Fruit fly (Drosophila melanogaster) whole organism, embryonic: ENCODE measurements around the gene CG14034.

Experiments used
- ATbp ChIP-seq: fragments of 200-800 bp; sonication (Bioruptor generic); optimal IDR thresholded peaks from 2 replicates; lab custom pipeline; 2017; ENCODE audit warnings: missing biosample characterization, mild to moderate bottlenecking, missing genetic modification characterization, missing genetic modification reagents
- Atf3 ChIP-seq: fragments of 200-800 bp; sonication (Bioruptor generic); optimal IDR thresholded peaks from 3 replicates; lab custom pipeline; 2016; ENCODE audit warnings: missing biosample characterization, missing genetic modification characterization
- B-H2 ChIP-seq: fragments of 200-800 bp; sonication (Bioruptor generic); optimal IDR thresholded peaks from 2 replicates; lab custom pipeline; 2018; ENCODE audit warnings: missing biosample characterization, mild to moderate bottlenecking, missing genetic modification characterization
- CG10274 ChIP-seq: fragments of 200-800 bp; sonication (Bioruptor generic); optimal IDR thresholded peaks from 3 replicates; lab custom pipeline; 2017; ENCODE audit warnings: missing biosample characterization, mild to moderate bottlenecking, missing genetic modification characterization
- CG14050 ChIP-seq: fragments of 200-800 bp; sonication (Bioruptor generic); IDR thresholded peaks from 3 replicates; pipeline ENCODE4 v1.3.6; 2022; ENCODE audit warnings: missing biosample characterization, missing genetic modification characterization
- CG14710 ChIP-seq: fragments of 200-800 bp; sonication (Bioruptor generic); optimal IDR thresholded peaks from 3 replicates; lab custom pipeline; 2019; ENCODE audit warnings: missing biosample characterization, mild to moderate bottlenecking, missing genetic modification characterization, moderate library complexity
- CG1647 ChIP-seq: fragments of 200-800 bp; sonication (Bioruptor generic); optimal IDR thresholded peaks from 3 replicates; lab custom pipeline; 2016; ENCODE audit warnings: missing biosample characterization, missing genetic modification characterization
- CG2712 ChIP-seq: fragments of 200-800 bp; optimal IDR thresholded peaks from 3 replicates; lab custom pipeline; 2019; ENCODE audit warnings: missing biosample characterization, mild to moderate bottlenecking, missing genetic modification characterization, moderate library complexity
- CG30431 ChIP-seq: fragments of 200-800 bp; sonication (Bioruptor generic); optimal IDR thresholded peaks from 2 replicates; lab custom pipeline; 2017; ENCODE audit warnings: missing biosample characterization, missing genetic modification characterization
- CG3065 ChIP-seq: fragments of 200-800 bp; sonication (Bioruptor generic); optimal IDR thresholded peaks from 2 replicates; lab custom pipeline; 2016; ENCODE audit warnings: missing biosample characterization, missing genetic modification characterization
- CG3163 ChIP-seq: fragments of 200-800 bp; sonication (Bioruptor generic); optimal IDR thresholded peaks from 3 replicates; lab custom pipeline; 2016; ENCODE audit warnings: missing biosample characterization, missing genetic modification characterization
- CG3407 ChIP-seq: fragments of 200-800 bp; sonication (Bioruptor generic); optimal IDR thresholded peaks from 2 replicates; lab custom pipeline; 2018; ENCODE audit warnings: missing biosample characterization, mild to moderate bottlenecking, missing genetic modification characterization
- CG5180 ChIP-seq: fragments of 200-800 bp; sonication (Bioruptor generic); optimal IDR thresholded peaks from 3 replicates; lab custom pipeline; 2017; ENCODE audit warnings: missing biosample characterization, missing genetic modification characterization, mild to moderate bottlenecking, moderate library complexity, missing genetic modification reagents
- CG5245 ChIP-seq: fragments of 200-800 bp; sonication (Bioruptor generic); optimal IDR thresholded peaks from 3 replicates; lab custom pipeline; 2016; ENCODE audit warnings: missing biosample characterization, missing genetic modification characterization
- CG6689 ChIP-seq: fragments of 200-800 bp; sonication (Bioruptor generic); IDR thresholded peaks from 2 replicates; pipeline ENCODE4 v1.3.6; 2022; ENCODE audit warnings: missing biosample characterization, missing genetic modification characterization
- CG6813 ChIP-seq: fragments of 200-800 bp; sonication (Bioruptor generic); optimal IDR thresholded peaks from 2 replicates; lab custom pipeline; 2017; ENCODE audit warnings: missing biosample characterization, missing genetic modification characterization, mild to moderate bottlenecking, moderate library complexity, missing genetic modification reagents
- CG8290 ChIP-seq, 3 experiments: fragments of 200-800 bp; sonication (Bioruptor generic); optimal IDR thresholded peaks; 2 replicates each; lab custom pipeline; 2016 to 2019; ENCODE audit warnings: missing biosample characterization in 3 of 3, missing genetic modification characterization in 3 of 3, mild to moderate bottlenecking in 2 of 3, moderate library complexity in 1 of 3
- CG8388 ChIP-seq: fragments of 200-800 bp; sonication (Bioruptor generic); optimal IDR thresholded peaks from 2 replicates; lab custom pipeline; 2019; ENCODE audit warnings: missing biosample characterization, mild to moderate bottlenecking, missing genetic modification characterization, moderate library complexity
- CG9437 ChIP-seq: fragments of 200-800 bp; sonication (Bioruptor generic); optimal IDR thresholded peaks from 2 replicates; lab custom pipeline; 2018; ENCODE audit warnings: missing biosample characterization, mild to moderate bottlenecking, missing genetic modification characterization
- Camta ChIP-seq: fragments of 200-800 bp; sonication (Bioruptor generic); optimal IDR thresholded peaks from 2 replicates; lab custom pipeline; 2016; ENCODE audit warnings: missing biosample characterization, missing genetic modification characterization
- CrebB ChIP-seq: fragments of 200-800 bp; sonication (Bioruptor generic); optimal IDR thresholded peaks from 3 replicates; lab custom pipeline; 2018; ENCODE audit warnings: missing biosample characterization, mild to moderate bottlenecking, missing genetic modification characterization
- Dbx ChIP-seq: fragments of 200-800 bp; sonication (Bioruptor generic); IDR thresholded peaks from 3 replicates; pipeline ENCODE4 v1.3.6; 2022; ENCODE audit warnings: missing biosample characterization, missing genetic modification characterization
- Dip2 ChIP-seq: fragments of 200-800 bp; sonication (Bioruptor generic); IDR thresholded peaks from 2 replicates; pipeline ENCODE4 v1.3.6; 2022; ENCODE audit warnings: missing biosample characterization, missing genetic modification characterization
- Eip74EF ChIP-seq, 2 experiments: fragments of 200-800 bp in 1 of 2; fragments of >200 bp in 1 of 2; sonication (Bioruptor generic) in 1 of 2; optimal IDR thresholded peaks; 2 replicates each; lab custom pipeline; 2017 to 2019; ENCODE audit warnings: missing biosample characterization in 2 of 2, missing genetic modification characterization in 2 of 2, mild to moderate bottlenecking in 1 of 2, moderate library complexity in 1 of 2
- Fer1 ChIP-seq: fragments of 200-800 bp; sonication (Bioruptor generic); optimal IDR thresholded peaks from 2 replicates; lab custom pipeline; 2017; ENCODE audit warnings: missing biosample characterization, mild to moderate bottlenecking, missing genetic modification characterization
- H15 ChIP-seq: fragments of 200-800 bp; sonication (Bioruptor generic); IDR thresholded peaks from 3 replicates; pipeline ENCODE4 v1.3.6; 2022; ENCODE audit warnings: missing biosample characterization, missing genetic modification characterization
- Med ChIP-seq: fragments of 200-800 bp; sonication (Bioruptor generic); peaks from one replicate; lab custom pipeline; 2016; ENCODE audit warnings: missing biosample characterization, missing genetic modification characterization, mild to moderate bottlenecking, inconsistent platforms, moderate library complexity
- NC2β ChIP-seq: fragments of 200-800 bp; sonication (Bioruptor generic); optimal IDR thresholded peaks from 2 replicates; lab custom pipeline; 2016; ENCODE audit warnings: missing biosample characterization, missing genetic modification characterization
- Optix ChIP-seq: fragments of 200-800 bp; sonication (Bioruptor generic); IDR thresholded peaks from 3 replicates; pipeline ENCODE4 v1.3.6; 2022; ENCODE audit warnings: missing biosample characterization, missing genetic modification characterization
- Poxn ChIP-seq: fragments of 200-800 bp; sonication (Bioruptor generic); IDR thresholded peaks from 2 replicates; pipeline ENCODE4 v1.3.6; 2022; ENCODE audit warnings: missing biosample characterization, missing genetic modification characterization
- Taf1 ChIP-seq: fragments of 200-800 bp; sonication (Bioruptor generic); IDR thresholded peaks from 2 replicates; pipeline ENCODE4 v1.3.6; 2022; ENCODE audit warnings: missing biosample characterization, missing genetic modification characterization
- bbx ChIP-seq: fragments of 200-800 bp; sonication (Bioruptor generic); IDR thresholded peaks from 2 replicates; pipeline ENCODE4 v1.3.6; 2022; ENCODE audit warnings: missing biosample characterization, missing genetic modification characterization; ENCODE audit not compliant: partially characterized antibody
- bcd ChIP-seq: fragments of 200-800 bp; sonication (Bioruptor generic); optimal IDR thresholded peaks from 2 replicates; lab custom pipeline; 2017; ENCODE audit warnings: missing biosample characterization, mild to moderate bottlenecking, missing genetic modification characterization
- cato ChIP-seq: fragments of 200-800 bp; sonication (Bioruptor generic); optimal IDR thresholded peaks from 2 replicates; lab custom pipeline; 2016; ENCODE audit warnings: missing biosample characterization, missing genetic modification characterization, borderline replicate concordance
- cwo ChIP-seq: fragments of 200-800 bp; sonication (Bioruptor generic); optimal IDR thresholded peaks from 3 replicates; lab custom pipeline; 2017; ENCODE audit warnings: missing biosample characterization, missing genetic modification characterization, mild to moderate bottlenecking, moderate library complexity, missing genetic modification reagents
- dati ChIP-seq: fragments of 200-800 bp; sonication (Bioruptor generic); IDR thresholded peaks from 2 replicates; pipeline ENCODE4 v1.3.6; 2022; ENCODE audit warnings: missing biosample characterization, missing genetic modification characterization
- dmrt99B ChIP-seq: fragments of 200-800 bp; sonication (Bioruptor generic); optimal IDR thresholded peaks from 2 replicates; lab custom pipeline; 2018; ENCODE audit warnings: missing biosample characterization, mild to moderate bottlenecking, missing genetic modification characterization, moderate library complexity
- ems ChIP-seq: fragments of 200-800 bp; sonication (Bioruptor generic); optimal IDR thresholded peaks from 3 replicates; lab custom pipeline; 2016; ENCODE audit warnings: missing biosample characterization, missing genetic modification characterization
- fd96Cb ChIP-seq: fragments of 200-800 bp; sonication (Bioruptor generic); optimal IDR thresholded peaks from 2 replicates; lab custom pipeline; 2018; ENCODE audit warnings: missing biosample characterization, mild to moderate bottlenecking, missing genetic modification characterization, moderate library complexity
- inv ChIP-seq: fragments of 200-800 bp; sonication (Bioruptor generic); IDR thresholded peaks from 2 replicates; pipeline ENCODE4 v1.3.6; 2022; ENCODE audit warnings: missing biosample characterization, missing genetic modification characterization; ENCODE audit not compliant: partially characterized antibody
- kni ChIP-seq: fragments of 200-800 bp; sonication (Bioruptor generic); optimal IDR thresholded peaks from 3 replicates; lab custom pipeline; 2017; ENCODE audit warnings: mild to moderate bottlenecking, missing biosample characterization, missing genetic modification reagents, missing genetic modification characterization
- lab ChIP-seq: fragments of 200-800 bp; sonication (Bioruptor generic); optimal IDR thresholded peaks from 3 replicates; lab custom pipeline; 2017; ENCODE audit warnings: missing biosample characterization, missing genetic modification characterization, mild to moderate bottlenecking, moderate library complexity, missing genetic modification reagents
- nau ChIP-seq: fragments of 200-800 bp; sonication (Bioruptor generic); optimal IDR thresholded peaks from 3 replicates; lab custom pipeline; 2017; ENCODE audit warnings: missing biosample characterization, mild to moderate bottlenecking, missing genetic modification characterization, missing genetic modification reagents
- nmo ChIP-seq: fragments of 200-800 bp; sonication (Bioruptor generic); optimal IDR thresholded peaks from 2 replicates; lab custom pipeline; 2018; ENCODE audit warnings: missing biosample characterization, mild to moderate bottlenecking, missing genetic modification characterization, moderate library complexity
- nom ChIP-seq: fragments of 200-800 bp; sonication (Bioruptor generic); optimal IDR thresholded peaks from 2 replicates; lab custom pipeline; 2017; ENCODE audit warnings: missing biosample characterization, missing genetic modification characterization, mild to moderate bottlenecking, moderate library complexity, missing genetic modification reagents
- slou ChIP-seq: fragments of 200-800 bp; sonication (Bioruptor generic); optimal IDR thresholded peaks from 3 replicates; lab custom pipeline; 2016; ENCODE audit warnings: missing biosample characterization, missing genetic modification characterization
- sug ChIP-seq: fragments of 200-800 bp; optimal IDR thresholded peaks from 2 replicates; lab custom pipeline; 2019; ENCODE audit warnings: missing biosample characterization, mild to moderate bottlenecking, missing genetic modification characterization, moderate library complexity
- tap ChIP-seq: fragments of 200-800 bp; optimal IDR thresholded peaks from 3 replicates; lab custom pipeline; 2019; ENCODE audit warnings: missing biosample characterization, mild to moderate bottlenecking, missing genetic modification characterization, moderate library complexity
- trh ChIP-seq: fragments of 200-800 bp; sonication (Bioruptor generic); optimal IDR thresholded peaks from 2 replicates; lab custom pipeline; 2016; ENCODE audit warnings: missing biosample characterization, missing genetic modification characterization
- vvl ChIP-seq: fragments of 200-800 bp; sonication (Bioruptor generic); IDR thresholded peaks from 2 replicates; pipeline ENCODE4 v1.3.6; 2022; ENCODE audit warnings: missing biosample characterization, missing genetic modification characterization

Gene CG14034

DNA sequence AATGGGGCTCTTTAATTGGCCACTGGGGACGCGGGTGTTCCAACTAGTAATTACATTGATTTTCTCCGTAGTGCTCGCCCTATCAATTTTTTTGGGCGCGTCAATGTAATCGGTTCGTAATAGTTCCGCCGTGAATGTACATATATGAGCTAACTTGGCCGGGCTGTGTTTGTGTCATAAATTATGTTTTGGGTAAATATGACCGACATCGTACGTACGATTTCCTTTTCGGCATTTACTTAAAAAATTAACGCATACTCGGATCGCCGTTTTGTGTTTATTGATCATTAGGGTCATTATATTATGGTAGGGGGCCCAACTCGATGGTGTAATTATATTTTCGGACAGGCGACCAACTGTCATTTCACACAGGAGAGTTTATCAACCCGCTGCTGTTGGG lies 19.7 kb downstream of the CG14034 start (continued):
- TF ChIP-seq Med (GFP tag; lab: Kevin White, UChicago) (peak; percentile 91), cato (GFP tag; lab: Kevin White, UChicago) (no peak), CG8388 (GFP tag; lab: Kevin White, UChicago) (no peak), CG9437 (no peak), Atf3 (no peak), CG5245 (no peak), sug (tag; lab: Kevin White, UChicago) (peak; percentile 75), CG6813 (GFP tag; lab: Kevin White, UChicago) (peak; percentile 56), Dip2 (GFP tag; lab: Robert Waterston, UW) (no peak), CG2712 (no peak), nau (GFP tag; lab: Kevin White, UChicago) (no peak), ATbp (GFP tag; lab: Kevin White, UChicago) (peak; percentile 88), CG6689 (0 out of 2 replicates have a peak, but pooled peaks have one; percentile 6), slou (GFP tag; lab: Kevin White, UChicago) (no peak), trh (no peak), CG3407 (GFP tag; lab: Kevin White, UChicago) (peak; percentile 67), CG5180 (peak; percentile 77), Optix (0 out of 3 replicates have a peak, but pooled peaks have one; percentile 25), H15 (GFP tag; lab: Robert Waterston, UW) (no peak), Dbx (GFP tag; lab: Robert Waterston, UW) (no peak; the same call in 2 of the 3 replicates), CG30431 (GFP tag; lab: Kevin White, UChicago) (no peak), Fer1 (GFP tag; lab: Kevin White, UChicago) (peak; percentile 84), nmo (GFP tag; lab: Kevin White, UChicago) (no peak), lab (GFP tag; lab: Kevin White, UChicago) (peak; percentile 85), fd96Cb (no peak), NC2β (peak; percentile 11), CrebB (tag; lab: Kevin White, UChicago) (peak; percentile 80), tap (tag; lab: Kevin White, UChicago) (no peak), inv (GFP tag; lab: Robert Waterston, UW) (no peak), B-H2 (GFP tag; lab: Kevin White, UChicago) (no peak), CG3163 (GFP tag; lab: Kevin White, UChicago) (no peak), CG10274 (peak; percentile 35), bbx (GFP tag; lab: Robert Waterston, UW) (no peak), Poxn (GFP tag; lab: Robert Waterston, UW) (no peak), Camta (GFP tag; lab: Kevin White, UChicago) (no peak), vvl (GFP tag; lab: Robert Waterston, UW) (peak; percentile 45; the same call in 1 of the 2 replicates), dmrt99B (tag; lab: Kevin White, UChicago) (no peak), CG3065 (GFP tag; lab: Kevin White, UChicago) (no peak), CG8290 (GFP tag; optimal IDR thresholded peaks at IDR 0.05; lab: Kevin White, UChicago) (no peak), CG8290 (tag; optimal IDR thresholded peaks at IDR 0.05; lab: Kevin White, UChicago) (no peak), ems (no peak), Eip74EF (GFP tag; optimal IDR thresholded peaks at IDR 0.05; lab: Kevin White, UChicago) (no peak), CG1647 (GFP tag; lab: Kevin White, UChicago) (no peak), kni (GFP tag; lab: Kevin White, UChicago) (peak; percentile 65), CG14710 (no peak), CG14050 (GFP tag; lab: Robert Waterston, UW) (no peak), cwo (peak; percentile 44), nom (GFP tag; lab: Kevin White, UChicago) (no peak), dati (GFP tag; lab: Robert Waterston, UW) (no peak), Taf1 (GFP tag; lab: Robert Waterston, UW) (0 out of 2 replicates have a peak, but pooled peaks have one; percentile 5), bcd (GFP tag; lab: Kevin White, UChicago) (peak; percentile 43)
